Worm (Caenorhabditis elegans): ENCODE measurements around the gene cyn-7.

The cyn-7 gene

DNA sequence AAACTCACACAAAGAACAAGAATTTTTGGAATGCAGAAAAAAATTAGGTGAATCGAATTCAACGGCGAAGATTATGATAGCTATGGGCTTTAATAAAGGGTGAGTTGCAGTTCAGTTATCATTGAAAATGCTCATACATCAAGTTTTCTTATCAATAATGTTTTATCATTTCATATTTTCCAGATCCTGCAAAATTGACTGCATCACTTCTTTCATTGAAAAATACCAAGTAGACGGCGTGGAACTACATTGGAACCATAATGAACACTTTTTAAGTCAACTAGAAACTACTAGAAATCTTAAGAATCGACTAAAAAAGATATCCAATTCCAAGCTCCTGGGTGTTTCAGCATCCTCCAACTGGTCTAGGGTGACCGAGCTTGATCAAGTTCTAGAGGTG is 43.9 kb downstream of the cyn-7 start, which contains the start of gene K08F9.1:
Gene K08F9.1, minus strand, starts transcription at position 101 of the 400 bp plus-strand sequence.
- no peak for TF ChIP-seq ama-1 (optimal IDR thresholded peaks at IDR 0.05)
- TF ChIP-seq grh-1 (GFP tag; IDR thresholded peaks at IDR 0.05), result no peak
- TF ChIP-seq mab-9 (GFP tag; IDR thresholded peaks at IDR 0.05), result no peak
- TF ChIP-seq F16B12.6 (tag; optimal IDR thresholded peaks at IDR 0.05), result no peak
- no peak for TF ChIP-seq fos-1 (tag; optimal IDR thresholded peaks at IDR 0.05)
- TF ChIP-seq fkh-10 (GFP tag; optimal IDR thresholded peaks at IDR 0.05), result no peak
- TF ChIP-seq lin-35 (GFP tag; optimal IDR thresholded peaks at IDR 0.05), result no peak
- no peak for TF ChIP-seq unc-98 (GFP tag; IDR thresholded peaks at IDR 0.05)
- TF ChIP-seq nhr-12 (tag; optimal IDR thresholded peaks at IDR 0.05), result no peak
- no peak for TF ChIP-seq nhr-71 (tag; optimal IDR thresholded peaks at IDR 0.05)
- TF ChIP-seq ceh-8 (GFP tag; optimal IDR thresholded peaks at IDR 0.05), result no peak
- no peak for TF ChIP-seq isw-1 (GFP tag; IDR thresholded peaks at IDR 0.05)
- no peak for TF ChIP-seq egl-13 (tag; optimal IDR thresholded peaks at IDR 0.05)

DNA sequence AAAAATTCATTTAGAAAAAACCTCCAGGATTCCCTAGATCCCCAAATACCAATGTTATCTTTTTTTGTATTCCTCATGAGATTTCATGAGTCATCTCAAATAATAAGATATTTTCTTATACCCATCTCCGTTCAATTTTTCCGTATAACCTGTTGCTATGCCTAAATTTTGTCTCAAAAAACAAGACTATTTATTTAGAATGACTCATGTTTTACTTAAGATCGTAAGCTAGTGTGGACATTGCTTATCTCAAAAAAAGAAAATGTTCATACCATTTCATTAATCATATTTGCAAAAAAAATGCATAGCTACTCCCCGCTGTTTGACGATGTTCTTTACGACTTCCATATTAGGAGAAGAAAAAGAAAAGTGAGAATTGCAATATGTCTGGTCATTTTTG is 46.9 kb downstream of the cyn-7 start, which contains the start of gene K08F9.3:
Gene K08F9.3, plus strand, starts transcription at position 301 of the 400 bp plus-strand sequence.
- TF ChIP-seq hpl-2 (GFP tag; optimal IDR thresholded peaks at IDR 0.05) (no peak), sox-4 (tag; optimal IDR thresholded peaks at IDR 0.05) (no peak), swsn-7 (tag; optimal IDR thresholded peaks at IDR 0.05) (no peak), hlh-4 (tag; optimal IDR thresholded peaks at IDR 0.05) (no peak), pax-3 (tag; optimal IDR thresholded peaks at IDR 0.05) (no peak), aha-1 (tag; optimal IDR thresholded peaks at IDR 0.05) (no peak), unc-130 (tag; optimal IDR thresholded peaks at IDR 0.05) (no peak)

DNA sequence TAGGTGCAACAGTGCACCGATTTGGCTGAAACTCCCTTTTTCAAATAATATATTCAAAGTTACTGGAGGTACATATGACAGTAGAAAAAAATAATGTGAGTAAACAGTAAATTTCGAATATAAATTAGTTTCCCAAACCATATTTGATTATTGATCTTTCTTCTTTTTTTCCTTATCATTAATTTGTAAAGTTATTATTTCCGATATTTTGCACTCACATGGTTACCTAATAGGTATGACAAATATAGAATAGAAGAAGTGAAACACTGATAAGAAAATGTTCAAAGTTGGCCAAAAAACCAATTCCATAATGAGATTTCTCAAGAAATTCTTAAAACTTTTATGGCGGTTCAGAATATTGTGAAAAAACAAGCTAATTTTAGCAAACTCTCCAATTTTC is 47.4 kb downstream of the cyn-7 start:
- TF ChIP-seq elt-2 (tag; optimal IDR thresholded peaks at IDR 0.05), result peak; percentile 48
- TF ChIP-seq lin-35 (GFP tag; optimal IDR thresholded peaks at IDR 0.05), result peak in 1 of 2 experiments; percentile 17
- no peak for TF ChIP-seq ama-1 (optimal IDR thresholded peaks at IDR 0.05)

DNA sequence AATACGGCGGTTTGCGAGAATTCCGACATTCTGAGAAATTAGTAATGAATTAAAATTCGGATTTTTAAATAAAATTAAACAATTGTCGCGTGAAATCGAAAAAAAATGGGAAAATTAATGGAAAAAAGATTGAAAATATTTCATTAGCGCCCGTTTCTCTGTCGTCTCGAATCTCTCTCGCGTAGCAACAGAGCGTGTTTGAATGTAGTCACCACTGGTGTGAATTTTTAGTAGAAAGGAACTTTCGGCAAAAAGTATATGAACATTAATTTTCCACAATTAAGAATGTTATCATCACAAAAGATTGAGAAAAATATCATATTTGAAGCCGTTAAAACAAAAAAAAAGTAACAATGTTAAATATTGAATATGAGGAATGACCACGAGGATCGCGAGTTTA is 50.4 kb downstream of the cyn-7 start, which contains the start of gene aipl-1:
Gene aipl-1, minus strand, starts transcription at position 30 of the 400 bp plus-strand sequence.
- TF ChIP-seq lin-13 (GFP tag; optimal IDR thresholded peaks at IDR 0.05), result peak; percentile 81
- TF ChIP-seq nhr-11 (tag; optimal IDR thresholded peaks at IDR 0.05), result peak; percentile 24
- peak; percentile 66 for TF ChIP-seq isw-1 (GFP tag; IDR thresholded peaks at IDR 0.05)
- peak; percentile 86 for TF ChIP-seq lin-14 (GFP tag; optimal IDR thresholded peaks at IDR 0.05)
- no peak for TF ChIP-seq nhr-84 (tag; optimal IDR thresholded peaks at IDR 0.05)
- TF ChIP-seq nhr-19 (GFP tag; conservative IDR thresholded peaks at IDR 0.05), result peak; percentile 72; the same call in 1 of the 2 replicates
- TF ChIP-seq nhr-76 (tag; optimal IDR thresholded peaks at IDR 0.05), result no peak
- TF ChIP-seq lin-39 (tag; optimal IDR thresholded peaks at IDR 0.05), result no peak
- TF ChIP-seq hlh-17 (GFP tag; optimal IDR thresholded peaks at IDR 0.05; ENCODE audit: borderline replicate concordance), result no peak
- TF ChIP-seq snpc-4 (tag; optimal IDR thresholded peaks at IDR 0.05), result peak; percentile 68
- TF ChIP-seq lir-3 (tag; optimal IDR thresholded peaks at IDR 0.05; ENCODE audit: poor library complexity), result peak; percentile 83
- peak; percentile 90 to 92 for TF ChIP-seq efl-1 (optimal IDR thresholded peaks at IDR 0.05)
- peak; percentile 88 to 99 for TF ChIP-seq efl-1 (GFP tag; optimal IDR thresholded peaks at IDR 0.05 in 1 of 2)
- peak; percentile 87 for TF ChIP-seq nhr-71 (tag; optimal IDR thresholded peaks at IDR 0.05)
- 0 out of 2 replicates have a peak, but pooled peaks have one; percentile 11 for TF ChIP-seq grh-1 (GFP tag; IDR thresholded peaks at IDR 0.05)
- TF ChIP-seq pqm-1 (tag; optimal IDR thresholded peaks at IDR 0.05), result no peak
- no peak for TF ChIP-seq sptf-1 (tag; optimal IDR thresholded peaks at IDR 0.05)
- TF ChIP-seq ets-5 (GFP tag; IDR thresholded peaks at IDR 0.05), result no peak
- peak; percentile 61 for TF ChIP-seq F16B12.6 (tag; optimal IDR thresholded peaks at IDR 0.05)
- TF ChIP-seq sox-4 (tag; optimal IDR thresholded peaks at IDR 0.05), result no peak
- TF ChIP-seq egl-13 (tag; optimal IDR thresholded peaks at IDR 0.05), result no peak
- peak; percentile 89 for TF ChIP-seq pax-3 (tag; optimal IDR thresholded peaks at IDR 0.05)
- peak; percentile 94 for TF ChIP-seq lin-15B (tag; optimal IDR thresholded peaks at IDR 0.05)
- TF ChIP-seq efl-3 (GFP tag; optimal IDR thresholded peaks at IDR 0.05), result no peak
- peak; percentile 13 for TF ChIP-seq irx-1 (tag; optimal IDR thresholded peaks at IDR 0.05)
- TF ChIP-seq unc-98 (GFP tag; IDR thresholded peaks at IDR 0.05), result no peak
- TF ChIP-seq fos-1 (tag; optimal IDR thresholded peaks at IDR 0.05), result peak; percentile 75
- no peak for TF ChIP-seq aha-1 (tag; optimal IDR thresholded peaks at IDR 0.05)
- TF ChIP-seq egl-27 (tag; optimal IDR thresholded peaks at IDR 0.05), result no peak
- TF ChIP-seq C16A3.4 (tag; optimal IDR thresholded peaks at IDR 0.05), result peak; percentile 94
- TF ChIP-seq C34B4.2 (tag; optimal IDR thresholded peaks at IDR 0.05), result no peak
- peak; percentile 26 for TF ChIP-seq ama-1 (optimal IDR thresholded peaks at IDR 0.05)
- peak; percentile 79 to 92 (median 87) for TF ChIP-seq ceh-82 (tag; optimal IDR thresholded peaks at IDR 0.05)
- TF ChIP-seq hlh-4 (tag; optimal IDR thresholded peaks at IDR 0.05), result no peak
- peak; percentile 78 for TF ChIP-seq nhr-20 (tag; optimal IDR thresholded peaks at IDR 0.05)
- TF ChIP-seq tbx-2 (tag; optimal IDR thresholded peaks at IDR 0.05), result peak; percentile 70
- TF ChIP-seq sup-37 (GFP tag; optimal IDR thresholded peaks at IDR 0.05), result no peak
